Worm (Caenorhabditis elegans): ENCODE data around the gene clec-204.

ce11 chrV:1718232-1718631, 38.7 kb upstream of the clec-204 start:
- no peak for TF ChIP-seq hpl-2 (GFP tag; optimal IDR thresholded peaks at IDR 0.05)
- TF ChIP-seq ceh-82 (tag; optimal IDR thresholded peaks at IDR 0.05) = no peak
